Fruit fly (Drosophila melanogaster): ENCODE data around the gene PGRP-LE.

- TF ChIP-seq kay (GFP tag; ENCODE audit: borderline replicate concordance) (peak; percentile 47), CG12768 (GFP tag; optimal IDR thresholded peaks at IDR 0.05) (no peak)
These were observed 44.9 kb downstream of the PGRP-LE start for dm6 chrX:15758692-15759240.

Data from whole organism, adult.